Worm (Caenorhabditis elegans) whole organism, early embryonic: ENCODE measurements around the gene srh-85.
"Not testable (repeated sequence)": the region's sequence is repeated elsewhere in the genome, so short reads cannot be mapped to it uniquely, and the experiment has no call there.

Source experiments
- B0310.2 ChIP-seq: sonication (generic microtip); optimal IDR thresholded peaks from 2 replicates; lab custom pipeline; 2016; ENCODE audit warnings: mild to moderate bottlenecking, missing genetic modification characterization, missing compliant biosample characterization
- F13C5.2 ChIP-seq: sonication (generic microtip); optimal IDR thresholded peaks from 2 replicates; lab custom pipeline; 2017; ENCODE audit warnings: mild to moderate bottlenecking, missing genetic modification characterization, inconsistent platforms, missing compliant biosample characterization
- aly-1 ChIP-seq: sonication (generic microtip); optimal IDR thresholded peaks from 2 replicates; lab custom pipeline; 2016; ENCODE audit warnings: missing genetic modification characterization, missing compliant biosample characterization
- ama-1 ChIP-seq: fragments of 150-350 bp; optimal IDR thresholded peaks from 2 replicates; lab custom pipeline; 2014
- ceh-36 ChIP-seq: sonication (generic microtip); optimal IDR thresholded peaks from 2 replicates; lab custom pipeline; 2016; ENCODE audit warnings: missing genetic modification characterization, inconsistent platforms, missing compliant biosample characterization
- ets-7 ChIP-seq: sonication (generic microtip); optimal IDR thresholded peaks from 2 replicates; lab custom pipeline; 2016; ENCODE audit warnings: missing genotype, missing genetic modification characterization, missing compliant biosample characterization
- flt-1 ChIP-seq: fragments of 200-800 bp; sonication (Bioruptor generic); IDR thresholded peaks from 2 replicates; pipeline ENCODE4 v1.3.6; 2022; ENCODE audit warnings: missing genetic modification characterization, missing compliant biosample characterization
- hnd-1 ChIP-seq: sonication (generic microtip); optimal IDR thresholded peaks from 2 replicates; lab custom pipeline; 2016; ENCODE audit warnings: missing genetic modification characterization, missing compliant biosample characterization
- pes-1 ChIP-seq: fragments of 200-800 bp; sonication (Bioruptor generic); IDR thresholded peaks from 2 replicates; pipeline ENCODE4 v1.3.6; 2022; ENCODE audit warnings: missing genetic modification reagents, missing genetic modification characterization, missing compliant biosample characterization
- scrt-1 ChIP-seq: fragments of 200-800 bp; sonication (Bioruptor generic); IDR thresholded peaks from 2 replicates; pipeline ENCODE4 v1.3.6; 2022; ENCODE audit warnings: missing genetic modification characterization, missing compliant biosample characterization
- sea-1 ChIP-seq: fragments of 200-800 bp; sonication (Bioruptor generic); conservative IDR thresholded peaks from 2 replicates; pipeline ENCODE4 v1.3.6; 2022; ENCODE audit warnings: missing genetic modification characterization, missing compliant biosample characterization
- tbx-37 ChIP-seq: fragments of 200-800 bp; sonication (Bioruptor generic); conservative IDR thresholded peaks from 2 replicates; pipeline ENCODE4 v1.3.6; 2022; ENCODE audit warnings: missing genetic modification reagents, missing genetic modification characterization, missing compliant biosample characterization
- tra-4 ChIP-seq: sonication (generic microtip); optimal IDR thresholded peaks from 2 replicates; lab custom pipeline; 2017; ENCODE audit warnings: missing genetic modification characterization, missing compliant biosample characterization

- TF ChIP-seq ceh-36; aly-1 (tag; lab: Kevin White, UChicago); pes-1 (GFP tag; lab: Robert Waterston, UW); tbx-37; B0310.2 (tag; lab: Kevin White, UChicago); F13C5.2 (tag; lab: Kevin White, UChicago); tra-4 (tag; lab: Kevin White, UChicago); ama-1 (lab: Kevin White, UChicago); ets-7; hnd-1; sea-1; scrt-1 (GFP tag; lab: Robert Waterston, UW); flt-1: not testable (repeated sequence)
Measured at ce11 chrV:2955342-2955741, 32.0 kb downstream of the srh-85 start, which contains the start of gene srh-248.
